Worm (Caenorhabditis elegans): ENCODE measurements around the gene F14D2.7.

The F14D2.7 gene

DNA sequence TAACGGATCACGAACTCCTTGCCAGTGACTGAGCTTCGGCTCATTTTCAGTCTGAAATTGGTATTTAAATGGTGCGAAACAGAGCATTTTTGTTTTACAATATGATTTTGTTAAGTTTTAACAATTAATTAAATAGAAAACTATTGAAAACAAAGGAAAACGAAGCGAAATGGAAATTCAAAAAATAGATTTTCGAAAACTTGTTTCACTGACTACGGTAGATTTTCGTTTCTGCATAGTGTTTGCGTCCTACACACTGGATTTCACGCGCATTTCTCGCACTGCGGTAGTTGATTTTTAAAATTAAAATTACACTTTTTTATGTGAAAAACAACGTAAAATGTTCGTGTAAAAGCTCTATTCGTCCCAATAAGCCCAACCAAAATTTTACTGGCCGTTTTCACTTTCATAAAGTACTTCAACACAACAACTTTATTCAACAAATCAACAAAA lies 7.9 kb upstream of the F14D2.7 start, which contains the start of gene bath-30:
bath-30 (minus strand) TSS at position 51 of the 453 bp plus-strand sequence.
- no peak for TF ChIP-seq ceh-36 (tag; optimal IDR thresholded peaks at IDR 0.05)
- TF ChIP-seq tbx-11 (GFP tag; IDR thresholded peaks at IDR 0.05), result no peak
- TF ChIP-seq sea-1 (GFP tag; conservative IDR thresholded peaks at IDR 0.05), result no peak
- TF ChIP-seq ets-7 (tag; optimal IDR thresholded peaks at IDR 0.05), result no peak
- TF ChIP-seq B0310.2 (tag; optimal IDR thresholded peaks at IDR 0.05), result no peak
- no peak for TF ChIP-seq hmbx-1 (tag; optimal IDR thresholded peaks at IDR 0.05)
- no peak for TF ChIP-seq scrt-1 (GFP tag; IDR thresholded peaks at IDR 0.05)
- TF ChIP-seq flt-1 (GFP tag; IDR thresholded peaks at IDR 0.05), result no peak

DNA sequence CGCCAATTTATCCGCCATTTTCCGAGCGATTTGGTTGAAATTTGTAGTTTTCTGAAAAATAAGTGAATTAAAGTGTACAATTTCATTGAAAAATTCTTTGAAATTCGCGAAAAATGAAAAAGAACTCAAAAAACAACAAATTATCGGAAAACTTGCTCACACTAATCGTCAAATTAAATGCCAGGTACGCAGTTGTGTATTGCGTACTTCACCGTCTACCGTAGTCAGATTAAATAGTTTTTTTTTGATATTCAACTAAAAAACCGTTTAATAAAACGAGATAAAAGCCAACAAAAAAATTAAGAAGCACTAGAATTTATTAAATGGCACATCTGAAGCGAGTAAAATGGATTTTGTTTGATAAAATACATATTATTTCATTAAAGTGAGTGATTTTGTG lies 6.5 kb upstream of the F14D2.7 start, which contains the start of gene bath-28:
bath-28 (minus strand) TSS at position 51 of the 400 bp plus-strand sequence.
- TF ChIP-seq tbx-11 (GFP tag; IDR thresholded peaks at IDR 0.05), result no peak
- no peak for TF ChIP-seq ets-7 (tag; optimal IDR thresholded peaks at IDR 0.05)
- no peak for TF ChIP-seq hnd-1 (tag; optimal IDR thresholded peaks at IDR 0.05)
- TF ChIP-seq B0310.2 (tag; optimal IDR thresholded peaks at IDR 0.05), result no peak
- TF ChIP-seq tbx-37 (GFP tag; conservative IDR thresholded peaks at IDR 0.05), result no peak
- TF ChIP-seq ceh-36 (tag; optimal IDR thresholded peaks at IDR 0.05), result no peak
- no peak for TF ChIP-seq sea-1 (GFP tag; conservative IDR thresholded peaks at IDR 0.05)
- TF ChIP-seq scrt-1 (GFP tag; IDR thresholded peaks at IDR 0.05), result no peak
- no peak for TF ChIP-seq ama-1 (optimal IDR thresholded peaks at IDR 0.05)
- no peak for TF ChIP-seq ceh-13 (GFP tag; optimal IDR thresholded peaks at IDR 0.05)
- TF ChIP-seq flt-1 (GFP tag; IDR thresholded peaks at IDR 0.05), result no peak
- TF ChIP-seq pes-1 (GFP tag; IDR thresholded peaks at IDR 0.05), result no peak
- no peak for TF ChIP-seq hmbx-1 (tag; optimal IDR thresholded peaks at IDR 0.05)
- TF ChIP-seq F13C5.2 (tag; optimal IDR thresholded peaks at IDR 0.05), result no peak
- TF ChIP-seq hmg-4 (GFP tag; optimal IDR thresholded peaks at IDR 0.05), result no peak
- no peak for TF ChIP-seq tra-4 (tag; optimal IDR thresholded peaks at IDR 0.05)
- no peak for TF ChIP-seq aly-1 (tag; optimal IDR thresholded peaks at IDR 0.05)

DNA sequence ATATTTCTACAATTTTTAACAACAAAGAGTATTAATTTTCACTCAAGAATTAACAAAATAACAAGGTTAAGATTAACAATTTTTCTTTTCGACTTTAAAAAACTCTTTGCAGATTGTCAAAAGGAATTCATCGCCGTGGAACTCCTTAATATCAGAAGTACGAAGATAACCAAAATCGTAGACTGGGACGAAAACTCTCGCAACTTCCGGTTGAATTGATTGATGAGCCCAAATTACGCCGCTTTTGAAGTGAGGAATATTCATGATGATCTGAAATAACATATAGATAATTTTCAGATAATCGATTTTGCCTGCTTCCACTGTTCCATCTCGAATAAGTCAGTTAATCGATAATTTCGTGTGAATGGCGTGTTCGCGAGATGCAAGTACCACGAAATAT lies 5.3 kb upstream of the F14D2.7 start, which contains the start of gene F14D2.15:
F14D2.15 (minus strand) TSS at position 101 of the 400 bp plus-strand sequence.
- TF ChIP-seq scrt-1 (GFP tag; IDR thresholded peaks at IDR 0.05) (no peak), pes-1 (GFP tag; IDR thresholded peaks at IDR 0.05) (no peak), tbx-11 (GFP tag; IDR thresholded peaks at IDR 0.05) (no peak), hmbx-1 (tag; optimal IDR thresholded peaks at IDR 0.05) (no peak), ets-7 (tag; optimal IDR thresholded peaks at IDR 0.05) (no peak), sea-1 (GFP tag; conservative IDR thresholded peaks at IDR 0.05) (no peak), ama-1 (optimal IDR thresholded peaks at IDR 0.05) (no peak), F13C5.2 (tag; optimal IDR thresholded peaks at IDR 0.05) (no peak), aly-1 (tag; optimal IDR thresholded peaks at IDR 0.05) (no peak), tra-4 (tag; optimal IDR thresholded peaks at IDR 0.05) (no peak), ceh-36 (tag; optimal IDR thresholded peaks at IDR 0.05) (no peak), hmg-4 (GFP tag; optimal IDR thresholded peaks at IDR 0.05) (no peak), flt-1 (GFP tag; IDR thresholded peaks at IDR 0.05) (no peak), hnd-1 (tag; optimal IDR thresholded peaks at IDR 0.05) (no peak), ceh-13 (GFP tag; optimal IDR thresholded peaks at IDR 0.05) (no peak), tbx-37 (GFP tag; conservative IDR thresholded peaks at IDR 0.05) (no peak), B0310.2 (tag; optimal IDR thresholded peaks at IDR 0.05) (no peak)

DNA sequence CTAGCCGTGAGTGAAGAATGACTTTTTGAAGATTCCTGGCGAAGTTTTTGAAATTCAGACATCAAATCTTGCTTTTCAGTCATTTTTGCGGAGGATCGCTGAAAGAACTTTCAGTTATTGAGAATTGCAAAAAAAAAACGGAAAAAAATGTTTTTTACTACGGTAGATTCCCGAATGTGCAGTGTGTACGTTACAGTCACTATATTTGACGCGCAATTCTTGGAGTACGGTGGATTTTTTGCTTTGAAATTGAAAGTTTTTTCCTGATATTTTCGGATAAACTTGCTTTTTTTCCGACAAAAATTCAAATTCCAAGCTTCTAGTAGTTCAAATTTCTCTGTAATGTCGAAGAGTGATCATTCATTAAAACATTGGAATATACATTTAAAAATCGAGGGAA lies 3.5 kb upstream of the F14D2.7 start, which contains the start of gene F14D2.11:
F14D2.11 (minus strand) TSS at position 101 of the 400 bp plus-strand sequence.
- TF ChIP-seq hmbx-1 (tag; optimal IDR thresholded peaks at IDR 0.05) (no peak), ceh-36 (tag; optimal IDR thresholded peaks at IDR 0.05) (no peak), hmg-4 (GFP tag; optimal IDR thresholded peaks at IDR 0.05) (no peak), ets-7 (tag; optimal IDR thresholded peaks at IDR 0.05) (no peak), F13C5.2 (tag; optimal IDR thresholded peaks at IDR 0.05) (no peak), scrt-1 (GFP tag; IDR thresholded peaks at IDR 0.05) (no peak), pes-1 (GFP tag; IDR thresholded peaks at IDR 0.05) (no peak), sea-1 (GFP tag; conservative IDR thresholded peaks at IDR 0.05) (no peak), B0310.2 (tag; optimal IDR thresholded peaks at IDR 0.05) (no peak)

DNA sequence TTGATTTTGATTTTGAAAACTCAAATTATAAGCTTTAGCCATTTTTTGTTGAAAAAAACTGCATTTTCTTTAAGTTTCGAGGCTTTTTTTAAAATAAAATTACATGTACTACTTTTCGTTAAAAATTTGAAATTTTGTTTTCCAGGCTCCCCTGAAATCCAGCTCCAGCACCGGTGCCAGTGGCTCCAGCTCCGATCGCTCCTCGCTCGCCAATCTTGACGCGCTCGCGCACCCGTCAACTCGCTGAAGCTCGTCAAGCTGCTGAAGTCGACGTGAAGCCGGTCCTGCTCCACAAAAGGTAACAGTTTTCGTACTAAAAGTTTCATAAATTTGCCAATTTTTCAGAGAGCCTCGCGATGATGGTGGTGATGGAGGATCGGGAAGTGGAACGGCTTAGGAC lies 2.4 kb upstream of the F14D2.7 start:
- no peak for TF ChIP-seq ceh-13 (GFP tag; optimal IDR thresholded peaks at IDR 0.05)
- TF ChIP-seq aly-1 (tag; optimal IDR thresholded peaks at IDR 0.05), result no peak
- no peak for TF ChIP-seq pes-1 (GFP tag; IDR thresholded peaks at IDR 0.05)
- TF ChIP-seq tbx-37 (GFP tag; conservative IDR thresholded peaks at IDR 0.05), result no peak
- no peak for TF ChIP-seq B0310.2 (tag; optimal IDR thresholded peaks at IDR 0.05)
- no peak for TF ChIP-seq ama-1 (optimal IDR thresholded peaks at IDR 0.05)
- TF ChIP-seq hmbx-1 (tag; optimal IDR thresholded peaks at IDR 0.05), result no peak
- no peak for TF ChIP-seq hnd-1 (tag; optimal IDR thresholded peaks at IDR 0.05)
- TF ChIP-seq F13C5.2 (tag; optimal IDR thresholded peaks at IDR 0.05), result no peak
- TF ChIP-seq hmg-4 (GFP tag; optimal IDR thresholded peaks at IDR 0.05), result no peak
- TF ChIP-seq scrt-1 (GFP tag; IDR thresholded peaks at IDR 0.05), result no peak

DNA sequence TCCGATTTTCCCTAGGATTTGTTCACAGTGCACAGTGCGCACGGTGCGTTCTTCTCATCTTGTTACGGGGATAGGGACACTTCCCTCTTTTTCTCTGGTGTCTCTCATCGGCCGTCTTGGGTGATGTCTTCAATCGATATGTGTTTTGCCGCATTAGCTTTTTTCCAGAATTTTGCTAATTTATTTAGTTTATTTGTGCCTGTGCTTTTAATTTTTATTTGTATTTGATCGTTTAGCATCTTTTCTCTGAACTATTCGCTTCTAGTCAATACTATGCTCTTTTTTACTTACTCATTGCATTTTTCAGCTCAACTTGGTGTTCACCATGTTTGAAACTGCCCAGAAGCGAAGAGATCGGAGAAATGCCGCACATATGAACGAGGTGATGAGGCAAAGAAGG lies 1.8 kb upstream of the F14D2.7 start, which contains the start of gene F14D2.5:
F14D2.5 (plus strand) TSS at position 301 of the 400 bp plus-strand sequence.
- TF ChIP-seq ceh-13 (GFP tag; optimal IDR thresholded peaks at IDR 0.05) (no peak), flt-1 (GFP tag; IDR thresholded peaks at IDR 0.05) (no peak), aly-1 (tag; optimal IDR thresholded peaks at IDR 0.05) (no peak), ets-7 (tag; optimal IDR thresholded peaks at IDR 0.05) (no peak)

DNA sequence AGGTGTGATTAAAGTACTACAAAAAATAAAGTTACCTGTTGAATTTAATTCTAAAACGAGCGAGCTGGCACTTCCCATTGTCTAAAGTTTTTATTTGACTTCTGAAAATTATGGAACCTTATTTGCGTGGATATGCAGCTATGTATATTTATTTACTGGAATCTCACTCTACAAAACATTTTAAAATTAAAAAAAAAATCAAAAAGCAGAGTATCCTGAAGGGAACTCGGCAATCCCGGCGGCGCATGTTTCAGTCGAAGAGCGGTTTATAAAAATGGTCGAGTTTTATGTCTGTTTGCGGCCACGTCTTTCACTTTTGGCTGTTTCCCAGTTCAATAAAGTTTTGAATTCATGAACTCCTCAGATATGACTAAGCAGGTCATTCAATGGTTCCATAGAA lies 1.4 kb downstream of the F14D2.7 start, which contains the start of gene F14D2.19:
F14D2.19 (minus strand) TSS at position 101 of the 400 bp plus-strand sequence.
- no peak for TF ChIP-seq B0310.2 (tag; optimal IDR thresholded peaks at IDR 0.05)

DNA sequence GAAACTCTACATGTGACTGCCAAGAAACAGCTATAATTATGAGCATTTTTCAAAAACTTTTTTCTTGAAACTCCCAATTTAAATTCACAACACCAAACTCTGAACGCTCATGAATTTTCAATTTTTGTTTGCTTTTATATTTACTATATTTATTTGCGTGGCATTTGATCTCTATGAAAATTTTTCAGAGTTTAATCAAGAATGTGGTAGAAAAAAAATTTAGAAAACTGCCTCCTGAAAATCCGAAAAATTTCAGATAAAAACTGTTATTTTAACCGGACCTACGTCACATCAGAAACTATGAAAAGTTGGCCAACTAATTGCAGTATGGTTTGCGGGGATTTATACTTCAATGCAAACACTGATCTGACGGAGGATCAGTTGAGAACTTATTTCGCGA lies 6.4 kb downstream of the F14D2.7 start, which contains the start of gene irld-27:
irld-27 (plus strand) TSS at position 301 of the 400 bp plus-strand sequence.
- TF ChIP-seq aly-1 (tag; optimal IDR thresholded peaks at IDR 0.05), result no peak
- no peak for TF ChIP-seq tbx-11 (GFP tag; IDR thresholded peaks at IDR 0.05)
- no peak for TF ChIP-seq ama-1 (optimal IDR thresholded peaks at IDR 0.05)
- no peak for TF ChIP-seq ceh-36 (tag; optimal IDR thresholded peaks at IDR 0.05)
- TF ChIP-seq flt-1 (GFP tag; IDR thresholded peaks at IDR 0.05), result no peak
- no peak for TF ChIP-seq ets-7 (tag; optimal IDR thresholded peaks at IDR 0.05)
- TF ChIP-seq scrt-1 (GFP tag; IDR thresholded peaks at IDR 0.05), result no peak
- no peak for TF ChIP-seq hnd-1 (tag; optimal IDR thresholded peaks at IDR 0.05)
- TF ChIP-seq tbx-37 (GFP tag; conservative IDR thresholded peaks at IDR 0.05), result no peak
- no peak for TF ChIP-seq ceh-13 (GFP tag; optimal IDR thresholded peaks at IDR 0.05)
- no peak for TF ChIP-seq tra-4 (tag; optimal IDR thresholded peaks at IDR 0.05)

All from whole organism, early embryonic.